Worm (Caenorhabditis elegans): ENCODE data around the gene C13B4.1.

The C13B4.1 gene

ce11 chrII:14502997-14503396 is 23.6 kb upstream of the C13B4.1 start, which contains the start of gene K10H10.6:
Gene K10H10.6 (plus strand): TSS chrII:14503297.
- TF ChIP-seq elt-3 (tag; optimal IDR thresholded peaks at IDR 0.05), result no peak
- no peak for TF ChIP-seq nhr-237 (tag; optimal IDR thresholded peaks at IDR 0.05)
- TF ChIP-seq pha-4 (tag; optimal IDR thresholded peaks at IDR 0.05), result no peak
- no peak for TF ChIP-seq sptf-1 (tag; optimal IDR thresholded peaks at IDR 0.05)
- no peak for TF ChIP-seq flh-1 (GFP tag; optimal IDR thresholded peaks at IDR 0.05)
- TF ChIP-seq sem-2 (GFP tag; optimal IDR thresholded peaks at IDR 0.05), result no peak
- no peak for TF ChIP-seq unc-39 (tag; optimal IDR thresholded peaks at IDR 0.05)

DNA sequence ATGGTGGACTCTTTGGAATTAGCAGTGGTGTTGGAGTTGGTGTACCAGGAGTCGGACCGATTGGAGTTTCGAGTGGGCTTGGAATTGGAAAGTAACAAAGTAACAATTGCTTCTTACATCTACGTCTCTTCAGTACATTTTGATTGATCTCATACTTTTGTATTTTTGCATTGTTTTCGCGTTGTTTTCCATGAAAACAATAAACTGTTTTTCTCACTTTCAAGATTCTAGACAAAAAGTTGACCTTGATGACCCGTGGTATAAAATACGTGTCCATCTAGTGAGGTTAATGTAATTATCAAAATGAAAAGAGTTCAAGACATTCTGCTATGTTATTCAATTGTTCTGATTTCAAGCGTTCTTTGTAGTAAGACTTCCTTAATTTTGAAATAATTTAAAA is 22.0 kb upstream of the C13B4.1 start, which contains the start of gene K10H10.5:
Gene K10H10.5, plus strand, starts transcription at position 301 of the 400 bp plus-strand sequence.
- TF ChIP-seq lin-32 (GFP tag; optimal IDR thresholded peaks at IDR 0.05) (no peak), hlh-1 (tag; optimal IDR thresholded peaks at IDR 0.05) (no peak), nhr-237 (tag; optimal IDR thresholded peaks at IDR 0.05) (no peak), elt-1 (tag; optimal IDR thresholded peaks at IDR 0.05; ENCODE audit: borderline replicate concordance, insufficient read depth) (no peak), blmp-1 (tag; optimal IDR thresholded peaks at IDR 0.05) (no peak), M03D4.4 (tag; optimal IDR thresholded peaks at IDR 0.05) (no peak)

DNA sequence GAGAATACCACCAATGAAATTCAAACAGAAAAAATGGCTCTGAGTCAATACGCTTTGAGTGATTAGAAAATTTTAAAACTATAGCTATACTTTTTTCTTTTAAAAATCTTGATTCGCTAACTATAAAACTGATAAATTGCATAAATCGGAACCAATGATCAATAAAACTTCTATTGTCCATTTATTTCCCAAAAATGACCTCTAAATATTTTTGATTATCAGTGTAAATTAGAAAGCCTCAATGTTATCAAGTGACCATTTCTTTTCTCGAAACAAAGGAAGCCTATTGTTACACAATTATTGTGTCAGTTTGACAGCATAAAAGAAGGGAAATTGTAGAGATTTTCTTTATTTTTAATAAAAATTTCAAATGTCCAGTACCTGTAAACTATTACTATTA is 20.7 kb upstream of the C13B4.1 start, which contains the start of gene K10H10.4:
Gene K10H10.4, plus strand, starts transcription at position 301 of the 400 bp plus-strand sequence.
- TF ChIP-seq elt-3 (tag; optimal IDR thresholded peaks at IDR 0.05) (no peak), lsy-2 (tag; optimal IDR thresholded peaks at IDR 0.05) (no peak), snpc-4 (tag; optimal IDR thresholded peaks at IDR 0.05) (no peak), unc-120 (tag; optimal IDR thresholded peaks at IDR 0.05; ENCODE audit: poor library complexity, severe bottlenecking) (no peak), drap-1 (GFP tag; optimal IDR thresholded peaks at IDR 0.05) (no peak), flh-1 (GFP tag; optimal IDR thresholded peaks at IDR 0.05) (no peak)

ce11 chrII:14497848-14498247 is 18.4 kb upstream of the C13B4.1 start, which contains the start of gene dhs-8:
Gene dhs-8 (plus strand): TSS chrII:14498026.
- TF ChIP-seq mab-5 (tag; optimal IDR thresholded peaks at IDR 0.05), result no peak
- TF ChIP-seq ceh-83 (GFP tag; optimal IDR thresholded peaks at IDR 0.05), result no peak
- TF ChIP-seq nhr-12 (tag; optimal IDR thresholded peaks at IDR 0.05), result peak; percentile 25
- no peak for TF ChIP-seq sem-2 (GFP tag; optimal IDR thresholded peaks at IDR 0.05)
- peak; percentile 12 for TF ChIP-seq nhr-28 (tag; optimal IDR thresholded peaks at IDR 0.05)
- TF ChIP-seq unc-62 (GFP tag; optimal IDR thresholded peaks at IDR 0.05), result no peak
- no peak for TF ChIP-seq drap-1 (GFP tag; optimal IDR thresholded peaks at IDR 0.05)
- no peak for TF ChIP-seq cnd-1 (tag; optimal IDR thresholded peaks at IDR 0.05)
- TF ChIP-seq snpc-4 (tag; optimal IDR thresholded peaks at IDR 0.05), result no peak
- no peak for TF ChIP-seq unc-120 (tag; optimal IDR thresholded peaks at IDR 0.05; ENCODE audit: poor library complexity, severe bottlenecking)
- TF ChIP-seq blmp-1 (tag; optimal IDR thresholded peaks at IDR 0.05), result no peak
- no peak for TF ChIP-seq lin-32 (GFP tag; optimal IDR thresholded peaks at IDR 0.05)
- no peak for TF ChIP-seq bed-3 (GFP tag; optimal IDR thresholded peaks at IDR 0.05)

ce11 chrII:14496809-14497208 is 17.4 kb upstream of the C13B4.1 start:
- TF ChIP-seq ceh-83 (GFP tag; optimal IDR thresholded peaks at IDR 0.05) (peak; percentile 96), unc-120 (tag; optimal IDR thresholded peaks at IDR 0.05; ENCODE audit: poor library complexity, severe bottlenecking) (peak; percentile 90), blmp-1 (tag; optimal IDR thresholded peaks at IDR 0.05) (no peak), bed-3 (GFP tag; optimal IDR thresholded peaks at IDR 0.05) (peak; percentile 82), nhr-237 (tag; optimal IDR thresholded peaks at IDR 0.05) (peak; percentile 70), zip-8 (tag; optimal IDR thresholded peaks at IDR 0.05) (no peak), mls-2 (tag; optimal IDR thresholded peaks at IDR 0.05) (peak; percentile 94), ceh-43 (GFP tag; optimal IDR thresholded peaks at IDR 0.05) (peak; percentile 88), flh-1 (GFP tag; optimal IDR thresholded peaks at IDR 0.05) (peak; percentile 71), mab-5 (tag; optimal IDR thresholded peaks at IDR 0.05) (no peak), sptf-1 (tag; optimal IDR thresholded peaks at IDR 0.05) (peak; percentile 94), hlh-1 (tag; optimal IDR thresholded peaks at IDR 0.05) (peak; percentile 87), elt-3 (tag; optimal IDR thresholded peaks at IDR 0.05) (peak; percentile 80), lsy-2 (tag; optimal IDR thresholded peaks at IDR 0.05) (peak; percentile 49), unc-62 (GFP tag; optimal IDR thresholded peaks at IDR 0.05) (peak; percentile 52), unc-39 (tag; optimal IDR thresholded peaks at IDR 0.05) (no peak), cnd-1 (tag; optimal IDR thresholded peaks at IDR 0.05) (peak; percentile 94), lin-32 (GFP tag; optimal IDR thresholded peaks at IDR 0.05) (peak; percentile 94), snpc-4 (tag; optimal IDR thresholded peaks at IDR 0.05) (no peak), ham-2 (GFP tag; optimal IDR thresholded peaks at IDR 0.05) (peak; percentile 89), tbx-8 (GFP tag; optimal IDR thresholded peaks at IDR 0.05) (peak; percentile 82), ces-1 (GFP tag; optimal IDR thresholded peaks at IDR 0.05) (no peak), nhr-28 (tag; optimal IDR thresholded peaks at IDR 0.05) (peak; percentile 63), ceh-39 (tag; optimal IDR thresholded peaks at IDR 0.05) (peak; percentile 39), nhr-12 (tag; optimal IDR thresholded peaks at IDR 0.05) (peak; percentile 88), nhr-76 (tag; optimal IDR thresholded peaks at IDR 0.05) (no peak), lin-13 (tag; optimal IDR thresholded peaks at IDR 0.05) (peak; percentile 72), sem-2 (GFP tag; optimal IDR thresholded peaks at IDR 0.05) (peak; percentile 87), drap-1 (GFP tag; optimal IDR thresholded peaks at IDR 0.05) (peak; percentile 88), mep-1 (tag; optimal IDR thresholded peaks at IDR 0.05) (peak; percentile 54), nhr-2 (tag; optimal IDR thresholded peaks at IDR 0.05) (no peak), ztf-11 (tag; optimal IDR thresholded peaks at IDR 0.05) (no peak), pha-4 (tag; optimal IDR thresholded peaks at IDR 0.05) (peak; percentile 80), elt-1 (tag; optimal IDR thresholded peaks at IDR 0.05; ENCODE audit: borderline replicate concordance, insufficient read depth) (no peak), M03D4.4 (tag; optimal IDR thresholded peaks at IDR 0.05) (peak; percentile 93)

Data from whole organism, mixed stage, embryonic.